Worm (Caenorhabditis elegans) whole organism, L3 larva: ENCODE measurements around the gene F49C5.3.

Source experiments
- R02D3.7 ChIP-seq: fragments of 150-350 bp; optimal IDR thresholded peaks from 2 replicates; lab custom pipeline; 2014; ENCODE audit warnings: missing biosample characterization, missing genetic modification characterization
- ZK546.5 ChIP-seq: sonication (generic microtip); optimal IDR thresholded peaks from 2 replicates; lab custom pipeline; 2017; ENCODE audit warnings: missing biosample characterization, missing genetic modification characterization
- ceh-16 ChIP-seq: sonication (generic microtip); optimal IDR thresholded peaks from 2 replicates; lab custom pipeline; 2017; ENCODE audit warnings: missing biosample characterization, missing genetic modification characterization
- ceh-28 ChIP-seq: fragments of 150-350 bp; optimal IDR thresholded peaks from 2 replicates; lab custom pipeline; 2014; ENCODE audit warnings: missing biosample characterization, missing genetic modification reagents, missing genetic modification characterization
- ceh-82 ChIP-seq: fragments of 150-350 bp; optimal IDR thresholded peaks from 2 replicates; lab custom pipeline; 2014; ENCODE audit warnings: missing biosample characterization, missing genetic modification characterization
- daf-12 ChIP-seq: fragments of 150-350 bp; optimal IDR thresholded peaks from 2 replicates; lab custom pipeline; 2014; ENCODE audit warnings: missing biosample characterization, missing genetic modification reagents, missing genetic modification characterization
- egl-27 ChIP-seq: sonication (generic microtip); optimal IDR thresholded peaks from 4 replicates; lab custom pipeline; 2017; ENCODE audit warnings: missing biosample characterization, missing genetic modification reagents, missing genetic modification characterization
- egl-5 ChIP-seq: fragments of 150-350 bp; optimal IDR thresholded peaks from 2 replicates; lab custom pipeline; 2017; ENCODE audit warnings: missing biosample characterization, missing genetic modification reagents, missing genetic modification characterization, inconsistent platforms
- elt-1 ChIP-seq: fragments of 150-350 bp; optimal IDR thresholded peaks from 2 replicates; lab custom pipeline; 2014; ENCODE audit warnings: missing biosample characterization, missing genetic modification characterization
- elt-2 ChIP-seq: sonication (generic microtip); optimal IDR thresholded peaks from 2 replicates; lab custom pipeline; 2016; ENCODE audit warnings: missing genetic modification reagents, mild to moderate bottlenecking, missing genetic modification characterization, missing compliant biosample characterization
- eor-1 ChIP-seq, 2 experiments: fragments of 150-350 bp; optimal IDR thresholded peaks; 2 replicates each; lab custom pipeline; 2014 to 2018; ENCODE audit warnings: missing biosample characterization in 2 of 2, missing genetic modification characterization in 2 of 2
- fkh-10 ChIP-seq: sonication (generic microtip); optimal IDR thresholded peaks from 2 replicates; lab custom pipeline; 2017; ENCODE audit warnings: missing biosample characterization, missing genetic modification reagents, missing genetic modification characterization
- fkh-2 ChIP-seq: fragments of 150-350 bp; optimal IDR thresholded peaks from 2 replicates; lab custom pipeline; 2014; ENCODE audit warnings: missing biosample characterization, missing genetic modification reagents, missing genetic modification characterization
- hmg-11 ChIP-seq: sonication (generic microtip); optimal IDR thresholded peaks from 2 replicates; lab custom pipeline; 2016; ENCODE audit warnings: missing genetic modification characterization, missing compliant biosample characterization
- jun-1 ChIP-seq: fragments of 150-350 bp; optimal IDR thresholded peaks from 2 replicates; lab custom pipeline; 2014; ENCODE audit warnings: missing biosample characterization, missing genetic modification reagents, missing genetic modification characterization
- lin-15B ChIP-seq: fragments of 150-350 bp; optimal IDR thresholded peaks from 2 replicates; lab custom pipeline; 2014; ENCODE audit warnings: missing biosample characterization, missing genetic modification characterization
- lin-39 ChIP-seq: fragments of 150-350 bp; optimal IDR thresholded peaks from 2 replicates; lab custom pipeline; 2018; ENCODE audit warnings: missing biosample characterization, missing genetic modification reagents, missing genetic modification characterization
- lsy-12 ChIP-seq: sonication (generic microtip); optimal IDR thresholded peaks from 2 replicates; lab custom pipeline; 2016; ENCODE audit warnings: mild to moderate bottlenecking, missing genetic modification characterization, missing compliant biosample characterization
- mml-1 ChIP-seq: fragments of 150-350 bp; sonication (generic microtip); optimal IDR thresholded peaks from 3 replicates; lab custom pipeline; 2014; ENCODE audit warnings: missing biosample characterization, missing genetic modification characterization
- nhr-11 ChIP-seq: fragments of 150-350 bp; optimal IDR thresholded peaks from 2 replicates; lab custom pipeline; 2014; ENCODE audit warnings: missing biosample characterization, missing genetic modification characterization
- nhr-23 ChIP-seq: fragments of 150-350 bp; optimal IDR thresholded peaks from 2 replicates; lab custom pipeline; 2014; ENCODE audit warnings: missing biosample characterization, missing genetic modification reagents, missing genetic modification characterization
- nhr-237 ChIP-seq: fragments of 150-350 bp; optimal IDR thresholded peaks from 2 replicates; lab custom pipeline; 2014; ENCODE audit warnings: missing biosample characterization, missing genetic modification characterization
- nhr-28 ChIP-seq: fragments of 150-350 bp; optimal IDR thresholded peaks from 2 replicates; lab custom pipeline; 2014; ENCODE audit warnings: missing biosample characterization, missing genetic modification characterization
- nhr-67 ChIP-seq: fragments of 150-350 bp; optimal IDR thresholded peaks from 2 replicates; lab custom pipeline; 2014; ENCODE audit warnings: missing biosample characterization, missing genetic modification characterization
- nhr-76 ChIP-seq: fragments of 150-350 bp; sonication (generic microtip); optimal IDR thresholded peaks from 5 replicates; lab custom pipeline; 2014; ENCODE audit warnings: missing biosample characterization, missing genetic modification characterization
- nhr-77 ChIP-seq: fragments of 150-350 bp; optimal IDR thresholded peaks from 2 replicates; lab custom pipeline; 2014; ENCODE audit warnings: missing biosample characterization, missing genetic modification characterization
- pha-4 ChIP-seq: fragments of 150-350 bp; optimal IDR thresholded peaks from 2 replicates; lab custom pipeline; 2014; ENCODE audit warnings: missing biosample characterization, missing genetic modification reagents, missing genetic modification characterization
- pqm-1 ChIP-seq: fragments of 150-350 bp; optimal IDR thresholded peaks from 2 replicates; lab custom pipeline; 2017; ENCODE audit warnings: missing biosample characterization, missing genetic modification characterization, inconsistent platforms
- sea-2 ChIP-seq: fragments of 150-350 bp; sonication (generic microtip); optimal IDR thresholded peaks from 4 replicates; lab custom pipeline; 2014; ENCODE audit warnings: missing biosample characterization, missing genetic modification reagents, missing genetic modification characterization
- skn-1 ChIP-seq: fragments of 150-350 bp; optimal IDR thresholded peaks from 2 replicates; lab custom pipeline; 2014; ENCODE audit warnings: missing biosample characterization, missing genetic modification characterization
- tbx-2 ChIP-seq: sonication (generic microtip); optimal IDR thresholded peaks from 2 replicates; lab custom pipeline; 2016; ENCODE audit warnings: mild to moderate bottlenecking, missing genetic modification characterization, missing compliant biosample characterization
- unc-39 ChIP-seq: sonication (generic microtip); optimal IDR thresholded peaks from 4 replicates; lab custom pipeline; 2017; ENCODE audit warnings: missing biosample characterization, missing genetic modification characterization
- unc-62 ChIP-seq: fragments of 150-350 bp; sonication (generic microtip); optimal IDR thresholded peaks from 4 replicates; lab custom pipeline; 2014; ENCODE audit warnings: missing biosample characterization, missing genetic modification reagents, missing genetic modification characterization
- ztf-11 ChIP-seq: fragments of 150-350 bp; optimal IDR thresholded peaks from 2 replicates; lab custom pipeline; 2014; ENCODE audit warnings: missing biosample characterization, missing genetic modification characterization
- ztf-4 ChIP-seq: fragments of 150-350 bp; optimal IDR thresholded peaks from 2 replicates; lab custom pipeline; 2014; ENCODE audit warnings: missing biosample characterization, missing genetic modification characterization

Gene F49C5.3

DNA sequence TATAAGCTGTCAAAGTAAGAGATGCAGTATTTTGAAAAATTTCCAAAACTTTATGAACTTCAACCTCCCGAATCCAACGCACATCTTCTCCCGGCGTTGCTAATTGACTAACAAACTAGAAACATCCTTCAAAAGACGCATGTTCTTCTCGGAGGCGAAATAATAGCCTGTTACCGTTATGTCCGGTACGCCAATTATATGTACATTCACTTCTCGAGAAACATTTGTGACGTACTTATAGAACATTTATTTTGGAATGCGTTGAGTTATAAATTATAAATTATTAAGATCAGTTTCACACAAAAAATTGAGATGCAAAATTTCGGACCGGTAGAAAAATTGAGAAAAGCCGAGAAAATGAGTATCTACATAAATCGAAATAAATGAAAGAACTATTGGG, 39.3 kb upstream of the F49C5.3 start, which contains the start of gene T21B4.3:
TSS of gene T21B4.3 (minus strand) at position 101 of the 400 bp plus-strand sequence.
- TF ChIP-seq sea-2 (GFP tag; lab: Kevin White, UChicago): no peak
- no peak for TF ChIP-seq lsy-12 (tag; lab: Kevin White, UChicago)
- no peak for TF ChIP-seq ceh-28 (tag; lab: Kevin White, UChicago)
- TF ChIP-seq fkh-2: no peak
- no peak for TF ChIP-seq R02D3.7 (tag; lab: Kevin White, UChicago)
- no peak for TF ChIP-seq elt-1 (tag; lab: Kevin White, UChicago)
- TF ChIP-seq mml-1 (tag; lab: Kevin White, UChicago): no peak
- TF ChIP-seq egl-27: no peak
- no peak for TF ChIP-seq nhr-11 (tag; lab: Kevin White, UChicago)
- TF ChIP-seq nhr-237 (tag; lab: Kevin White, UChicago): no peak

ce11 chrII:12499969-12500368, 36.3 kb upstream of the F49C5.3 start:
- TF ChIP-seq hmg-11 (tag; lab: Kevin White, UChicago): no peak
- no peak for TF ChIP-seq nhr-67 (tag; lab: Kevin White, UChicago)
- TF ChIP-seq ztf-4 (tag; lab: Kevin White, UChicago): no peak
- no peak for TF ChIP-seq pqm-1 (tag; lab: Kevin White, UChicago)
- no peak for TF ChIP-seq unc-39 (tag; lab: Kevin White, UChicago)
- TF ChIP-seq jun-1 (tag; lab: Kevin White, UChicago): no peak
- TF ChIP-seq daf-12 (tag; lab: Kevin White, UChicago): no peak
- TF ChIP-seq fkh-10 (GFP tag; lab: Kevin White, UChicago): peak; percentile 2

- TF ChIP-seq daf-12 (tag; lab: Kevin White, UChicago) (no peak), ceh-16 (tag; lab: Kevin White, UChicago) (no peak), nhr-28 (no peak), egl-27 (no peak), pqm-1 (tag; lab: Kevin White, UChicago) (no peak), lsy-12 (tag; lab: Kevin White, UChicago) (no peak), nhr-237 (tag; lab: Kevin White, UChicago) (no peak), skn-1 (tag; lab: Kevin White, UChicago) (no peak), hmg-11 (tag; lab: Kevin White, UChicago) (no peak), ZK546.5 (tag; lab: Kevin White, UChicago) (no peak), fkh-10 (GFP tag; lab: Kevin White, UChicago) (no peak)
These were observed 33.5 kb upstream of the F49C5.3 start, which contains the start of gene ador-1 for ce11 chrII:12502784-12503183. ador-1 (minus strand) TSS chrII:12502884.

DNA sequence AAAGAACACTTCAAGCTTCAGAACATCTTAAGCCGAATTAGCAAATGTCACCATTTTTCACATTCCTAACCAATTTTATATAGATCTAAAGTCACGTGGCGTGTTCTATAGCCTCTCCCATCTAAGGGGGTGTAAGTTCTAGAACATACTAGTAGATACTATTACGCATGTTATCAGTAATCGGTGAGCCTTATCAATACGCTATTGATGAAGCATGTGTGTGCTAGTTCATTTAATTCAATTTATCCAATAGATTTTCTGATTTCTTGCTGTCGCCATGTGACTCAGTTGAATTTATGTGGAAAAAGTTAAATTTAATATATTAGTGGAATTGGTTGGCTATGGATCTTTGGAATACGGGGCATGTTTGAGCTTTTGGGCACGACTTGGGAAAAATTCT, 29.8 kb upstream of the F49C5.3 start:
- TF ChIP-seq egl-5 (tag; lab: Kevin White, UChicago) (no peak), pha-4 (no peak), nhr-11 (tag; lab: Kevin White, UChicago) (peak; percentile 10), pqm-1 (tag; lab: Kevin White, UChicago) (no peak)

- no peak for TF ChIP-seq fkh-10 (GFP tag; lab: Kevin White, UChicago)
- no peak for TF ChIP-seq R02D3.7 (tag; lab: Kevin White, UChicago)
- no peak for TF ChIP-seq unc-62 (GFP tag; lab: Kevin White, UChicago)
- TF ChIP-seq nhr-23 (tag; lab: Kevin White, UChicago): no peak
- no peak for TF ChIP-seq nhr-76 (tag; lab: Kevin White, UChicago)
- no peak for TF ChIP-seq ztf-4 (tag; lab: Kevin White, UChicago)
- TF ChIP-seq, all 47 proteins: peak for 0
These were observed 29.3 kb upstream of the F49C5.3 start, which contains the start of gene srh-68 for ce11 chrII:12507038-12507437. srh-68 (plus strand) TSS chrII:12507338.

DNA sequence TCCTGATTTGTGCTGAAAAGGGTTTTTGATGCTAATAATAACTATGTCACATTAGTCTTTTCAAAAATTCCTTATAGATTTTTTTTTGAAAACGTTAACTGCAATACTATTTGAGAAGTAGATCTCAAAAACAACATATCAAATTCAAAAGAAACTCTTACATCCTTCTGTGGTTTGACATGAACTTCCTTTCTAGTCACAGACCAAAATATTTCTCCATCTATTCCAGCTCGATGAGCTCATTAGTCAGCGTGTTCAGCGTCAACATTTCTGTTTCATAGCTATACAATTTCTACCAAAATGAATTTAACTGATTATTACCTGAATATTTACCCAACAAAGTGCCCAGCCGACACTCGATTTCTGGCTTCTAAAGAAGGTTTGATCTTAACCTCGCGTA, 27.7 kb upstream of the F49C5.3 start, which contains the start of gene srh-67:
TSS of gene srh-67 (plus strand) at position 301 of the 400 bp plus-strand sequence.
- TF ChIP-seq ZK546.5 (tag; lab: Kevin White, UChicago): no peak
- no peak for TF ChIP-seq fkh-2
- no peak for TF ChIP-seq ceh-82 (tag; lab: Kevin White, UChicago)
- TF ChIP-seq lin-15B (tag; lab: Kevin White, UChicago): no peak
- no peak for TF ChIP-seq nhr-11 (tag; lab: Kevin White, UChicago)
- TF ChIP-seq unc-39 (tag; lab: Kevin White, UChicago): no peak
- no peak for TF ChIP-seq ztf-4 (tag; lab: Kevin White, UChicago)
- TF ChIP-seq jun-1 (tag; lab: Kevin White, UChicago): no peak
- TF ChIP-seq lin-39: no peak
- no peak for TF ChIP-seq lsy-12 (tag; lab: Kevin White, UChicago)
- TF ChIP-seq ztf-11 (tag; lab: Kevin White, UChicago): no peak
- TF ChIP-seq hmg-11 (tag; lab: Kevin White, UChicago): no peak
- TF ChIP-seq elt-2: no peak
- TF ChIP-seq eor-1 (tag; optimal IDR thresholded peaks at IDR 0.05; lab: Kevin White, UChicago): no peak
- no peak for TF ChIP-seq nhr-23 (tag; lab: Kevin White, UChicago)
- TF ChIP-seq tbx-2 (tag; lab: Kevin White, UChicago): no peak
- no peak for TF ChIP-seq nhr-28
- no peak for TF ChIP-seq nhr-77 (tag; lab: Kevin White, UChicago)
- TF ChIP-seq nhr-237 (tag; lab: Kevin White, UChicago): no peak
- TF ChIP-seq, all 47 proteins: peak for 0
